Worm (Caenorhabditis elegans): ENCODE data around the gene E04F6.6.

Gene E04F6.6

ce11 chrII:7151969-7152631 is 47.3 kb downstream of the E04F6.6 start, which contains the start of gene fust-1 (continued):
- TF ChIP-seq cnd-1 (tag; optimal IDR thresholded peaks at IDR 0.05), result peak; percentile 71
- TF ChIP-seq ztf-11 (tag; optimal IDR thresholded peaks at IDR 0.05), result peak; percentile 32
- TF ChIP-seq zip-8 (tag; optimal IDR thresholded peaks at IDR 0.05), result no peak
- TF ChIP-seq elt-1 (tag; optimal IDR thresholded peaks at IDR 0.05; ENCODE audit: borderline replicate concordance, insufficient read depth), result no peak
- peak; percentile 87 for TF ChIP-seq sptf-1 (tag; optimal IDR thresholded peaks at IDR 0.05)

- TF ChIP-seq mep-1 (tag; optimal IDR thresholded peaks at IDR 0.05) (no peak), nhr-28 (tag; optimal IDR thresholded peaks at IDR 0.05) (no peak), blmp-1 (tag; optimal IDR thresholded peaks at IDR 0.05) (no peak), ham-2 (GFP tag; optimal IDR thresholded peaks at IDR 0.05) (no peak), mls-2 (tag; optimal IDR thresholded peaks at IDR 0.05) (no peak), elt-3 (tag; optimal IDR thresholded peaks at IDR 0.05) (no peak), nhr-76 (tag; optimal IDR thresholded peaks at IDR 0.05) (no peak), hlh-1 (tag; optimal IDR thresholded peaks at IDR 0.05) (no peak), bed-3 (GFP tag; optimal IDR thresholded peaks at IDR 0.05) (no peak), mab-5 (tag; optimal IDR thresholded peaks at IDR 0.05) (no peak), unc-120 (tag; optimal IDR thresholded peaks at IDR 0.05; ENCODE audit: poor library complexity, severe bottlenecking) (no peak), zip-8 (tag; optimal IDR thresholded peaks at IDR 0.05) (no peak), sem-2 (GFP tag; optimal IDR thresholded peaks at IDR 0.05) (no peak), elt-1 (tag; optimal IDR thresholded peaks at IDR 0.05; ENCODE audit: borderline replicate concordance, insufficient read depth) (no peak), drap-1 (GFP tag; optimal IDR thresholded peaks at IDR 0.05) (no peak), ceh-43 (GFP tag; optimal IDR thresholded peaks at IDR 0.05) (no peak), ceh-83 (GFP tag; optimal IDR thresholded peaks at IDR 0.05) (no peak), cnd-1 (tag; optimal IDR thresholded peaks at IDR 0.05) (no peak)
Measured at ce11 chrII:7148099-7148498, 51.3 kb downstream of the E04F6.6 start, which contains the start of gene T07F8.1. Gene T07F8.1 (plus strand): TSS chrII:7148399.

- peak; percentile 49 for TF ChIP-seq ces-1 (GFP tag; optimal IDR thresholded peaks at IDR 0.05)
- TF ChIP-seq lsy-2 (tag; optimal IDR thresholded peaks at IDR 0.05), result peak; percentile 72
- TF ChIP-seq nhr-237 (tag; optimal IDR thresholded peaks at IDR 0.05), result peak; percentile 51
- TF ChIP-seq tbx-8 (GFP tag; optimal IDR thresholded peaks at IDR 0.05), result no peak
Measured at ce11 chrII:7147550-7147949, 51.8 kb downstream of the E04F6.6 start.

Measured in whole organism, mixed stage, embryonic.